Fruit fly (Drosophila melanogaster): Measurements from ENCODE around the gene CG17329.

Gene CG17329

DNA sequence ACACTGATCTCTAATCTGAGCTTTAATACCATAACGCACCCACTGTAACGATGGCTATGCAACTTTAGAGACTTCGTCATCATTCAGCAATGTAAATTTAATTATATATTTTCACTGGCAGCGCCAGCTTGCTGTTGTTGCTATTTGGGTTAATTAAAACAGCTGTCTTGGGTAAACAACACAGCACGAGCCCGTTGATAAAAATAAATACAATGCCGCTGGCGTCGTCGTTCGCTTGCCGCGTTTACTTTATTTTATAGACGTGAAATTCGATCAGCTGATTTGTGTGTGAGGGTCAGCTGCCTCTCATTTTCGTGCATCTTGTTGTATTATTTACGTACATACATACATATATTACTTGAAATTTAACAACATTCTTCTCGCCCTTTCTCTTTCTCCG is 18.4 kb upstream of the CG17329 start:
- TF ChIP-seq N (GFP tag; optimal IDR thresholded peaks at IDR 0.05): no peak
- TF ChIP-seq ey (GFP tag; optimal IDR thresholded peaks at IDR 0.05): peak; percentile 31
- peak; percentile 64 for TF ChIP-seq Hnf4 (GFP tag; optimal IDR thresholded peaks at IDR 0.05)
- peak in 1 of 2 experiments; percentile 10 for TF ChIP-seq foxo (GFP tag; optimal IDR thresholded peaks at IDR 0.05)
- TF ChIP-seq sv (GFP tag; optimal IDR thresholded peaks at IDR 0.05): no peak
- peak; percentile 63 for TF ChIP-seq jim (GFP tag; optimal IDR thresholded peaks at IDR 0.05)
- TF ChIP-seq Myc (optimal IDR thresholded peaks at IDR 0.05): no peak
- peak; percentile 81 for TF ChIP-seq Hr83 (GFP tag; optimal IDR thresholded peaks at IDR 0.05; ENCODE audit: poor library complexity, severe bottlenecking)
- TF ChIP-seq brk (GFP tag; optimal IDR thresholded peaks at IDR 0.05): peak; percentile 65
- TF ChIP-seq fru (GFP tag; optimal IDR thresholded peaks at IDR 0.05): peak; percentile 48
- no peak for TF ChIP-seq usp (GFP tag; optimal IDR thresholded peaks at IDR 0.05)
- peak; percentile 42 for TF ChIP-seq CG32264 (GFP tag; optimal IDR thresholded peaks at IDR 0.05)
- TF ChIP-seq sage (GFP tag; optimal IDR thresholded peaks at IDR 0.05): peak; percentile 40
- TF ChIP-seq Mio (GFP tag; optimal IDR thresholded peaks at IDR 0.05): no peak
- TF ChIP-seq Hr78 (GFP tag; optimal IDR thresholded peaks at IDR 0.05): no peak
- no peak for TF ChIP-seq CG9705 (GFP tag; optimal IDR thresholded peaks at IDR 0.05)
- TF ChIP-seq tai (GFP tag; optimal IDR thresholded peaks at IDR 0.05): peak; percentile 67
- TF ChIP-seq CrebA (GFP tag; optimal IDR thresholded peaks at IDR 0.05; ENCODE audit: borderline replicate concordance): peak; percentile 26
- no peak for TF ChIP-seq woc (GFP tag; optimal IDR thresholded peaks at IDR 0.05)
- TF ChIP-seq HLH106 (tag; optimal IDR thresholded peaks at IDR 0.05): peak; percentile 22
- no peak for TF ChIP-seq Dfd (GFP tag; optimal IDR thresholded peaks at IDR 0.05)
- TF ChIP-seq Abd-B (GFP tag; optimal IDR thresholded peaks at IDR 0.05): no peak
- peak; percentile 57 for TF ChIP-seq OdsH (GFP tag; optimal IDR thresholded peaks at IDR 0.05)
- TF ChIP-seq h (GFP tag; optimal IDR thresholded peaks at IDR 0.05): peak; percentile 86
- peak; percentile 67 for TF ChIP-seq rgr (GFP tag; optimal IDR thresholded peaks at IDR 0.05)
- no peak for TF ChIP-seq Vsx2 (GFP tag; optimal IDR thresholded peaks at IDR 0.05; ENCODE audit: partially characterized antibody)
- no peak for TF ChIP-seq Rel (GFP tag; optimal IDR thresholded peaks at IDR 0.05)
- TF ChIP-seq Rel (tag; optimal IDR thresholded peaks at IDR 0.05): peak; percentile 73
- TF ChIP-seq Jra (GFP tag; optimal IDR thresholded peaks at IDR 0.05): peak; percentile 36
- no peak for TF ChIP-seq lola (GFP tag; optimal IDR thresholded peaks at IDR 0.05)
- TF ChIP-seq br (GFP tag; optimal IDR thresholded peaks at IDR 0.05): peak; percentile 67
- TF ChIP-seq dsf (GFP tag; optimal IDR thresholded peaks at IDR 0.05; ENCODE audit: borderline replicate concordance): no peak
- TF ChIP-seq dl (GFP tag; optimal IDR thresholded peaks at IDR 0.05; ENCODE audit: insufficient read depth in 1 of 2, partially characterized antibody in 2 of 2): no peak
- TF ChIP-seq psq (GFP tag; optimal IDR thresholded peaks at IDR 0.05): peak; percentile 13
- TF ChIP-seq dmrt93B (GFP tag; optimal IDR thresholded peaks at IDR 0.05): peak; percentile 18
- TF ChIP-seq pan (optimal IDR thresholded peaks at IDR 0.05): no peak
- TF ChIP-seq Dif (GFP tag; optimal IDR thresholded peaks at IDR 0.05; ENCODE audit: partially characterized antibody): no peak
- TF ChIP-seq GATAd (GFP tag; optimal IDR thresholded peaks at IDR 0.05): no peak
- peak; percentile 14 for TF ChIP-seq Sp1 (GFP tag; optimal IDR thresholded peaks at IDR 0.05)

DNA sequence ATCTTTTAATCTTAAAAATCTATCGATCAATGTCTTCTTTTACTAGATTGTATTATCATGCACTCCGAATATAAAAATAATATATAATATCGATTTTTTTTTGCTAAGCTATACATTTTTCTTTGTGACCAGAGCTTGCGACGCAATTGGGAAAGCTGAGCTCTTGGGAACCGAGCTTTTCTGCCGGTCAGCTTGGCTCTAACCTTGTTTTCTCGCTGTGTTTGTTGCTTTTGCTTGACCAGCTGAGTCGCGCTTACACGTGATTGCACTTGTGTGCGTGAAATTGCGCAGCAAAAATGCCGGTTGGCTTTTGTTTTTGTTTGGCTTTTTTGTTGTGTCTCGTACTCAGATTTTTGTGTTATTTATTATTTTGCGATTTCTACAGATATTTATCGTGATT is 17.6 kb upstream of the CG17329 start:
- TF ChIP-seq CG9705 (GFP tag; optimal IDR thresholded peaks at IDR 0.05): no peak
- TF ChIP-seq Rel (GFP tag; optimal IDR thresholded peaks at IDR 0.05): no peak
- peak; percentile 5 for TF ChIP-seq Rel (tag; optimal IDR thresholded peaks at IDR 0.05)

DNA sequence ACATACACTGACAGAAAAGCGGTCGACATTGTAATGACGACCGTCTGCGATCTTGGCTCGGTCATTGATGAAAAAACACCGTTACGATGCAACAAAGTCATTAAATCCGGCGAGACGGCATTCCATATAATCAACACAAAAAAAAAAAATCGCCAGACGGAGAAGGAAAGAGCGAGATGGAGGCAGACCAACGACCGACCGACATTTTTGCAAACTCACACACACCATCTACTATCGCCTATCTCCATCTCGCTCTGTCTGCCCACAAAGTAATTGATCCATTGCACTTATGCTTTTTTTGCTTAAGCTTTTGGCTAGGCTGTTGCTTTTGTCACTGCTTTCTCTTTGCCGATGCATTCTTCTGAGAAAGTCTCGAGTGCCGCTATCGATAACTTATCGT is 17.0 kb upstream of the CG17329 start:
- no peak for TF ChIP-seq Jra (GFP tag; optimal IDR thresholded peaks at IDR 0.05)
- TF ChIP-seq CG9705 (GFP tag; optimal IDR thresholded peaks at IDR 0.05): no peak
- no peak for TF ChIP-seq ey (GFP tag; optimal IDR thresholded peaks at IDR 0.05)
- no peak for TF ChIP-seq sage (GFP tag; optimal IDR thresholded peaks at IDR 0.05)
- TF ChIP-seq Myc (optimal IDR thresholded peaks at IDR 0.05): no peak

All from whole organism, wandering third instar larva.